Fruit fly (Drosophila melanogaster) whole organism, wandering third instar larva: ENCODE data around the gene CG4287.

Source experiments
- Dfd ChIP-seq: fragments of >200 bp; optimal IDR thresholded peaks from 2 replicates; lab custom pipeline; 2017; ENCODE audit warnings: missing biosample characterization, missing genetic modification characterization
- Mio ChIP-seq: sonication (Bioruptor generic); optimal IDR thresholded peaks from 2 replicates; lab custom pipeline; 2016; ENCODE audit warnings: missing biosample characterization, missing genetic modification characterization
- Myc ChIP-seq: fragments of >200 bp; optimal IDR thresholded peaks from 2 replicates; lab custom pipeline; 2017
- N ChIP-seq: fragments of >200 bp; optimal IDR thresholded peaks from 2 replicates; lab custom pipeline; 2018; ENCODE audit warnings: missing biosample characterization, missing external identifiers, missing genetic modification characterization
- pan ChIP-seq: fragments of >200 bp; optimal IDR thresholded peaks from 2 replicates; lab custom pipeline; 2017

DNA sequence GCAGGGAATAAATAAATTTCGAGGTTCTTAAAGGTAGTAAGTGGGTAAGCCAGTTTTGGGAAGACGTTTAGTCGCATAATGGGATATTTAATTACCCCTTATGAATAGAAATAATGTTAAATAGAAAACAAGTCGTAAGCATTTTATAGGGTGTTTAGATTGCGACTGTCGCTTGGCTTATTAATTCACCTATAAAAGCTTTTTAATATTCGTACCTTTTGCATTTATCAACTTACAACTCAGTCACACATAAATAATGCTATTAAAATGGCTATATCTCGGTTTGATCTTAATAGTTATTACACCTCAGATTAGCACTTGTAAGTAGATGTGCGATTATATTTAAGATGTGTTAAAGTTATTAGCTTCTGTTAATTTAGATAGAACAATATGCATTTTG is 38.3 kb downstream of the CG4287 start, which contains the start of gene CG34276:
- TF ChIP-seq N (GFP tag; lab: Kevin White, UChicago) (no peak), pan (lab: Kevin White, UChicago) (no peak), Myc (lab: Kevin White, UChicago) (no peak), Mio (GFP tag; lab: Kevin White, UChicago) (no peak), Dfd (GFP tag; lab: Kevin White, UChicago) (no peak)
